Fruit fly (Drosophila melanogaster): ENCODE data around the gene CG42750.

CG42750 gene

dm6 chr2L:18121367-18122230 lies 154.0 kb downstream of the CG42750 start (continued):
- TF ChIP-seq mirr (GFP tag; optimal IDR thresholded peaks at IDR 0.05) (no peak), lab (GFP tag; optimal IDR thresholded peaks at IDR 0.05) (peak; percentile 68), GATAe (GFP tag; conservative IDR thresholded peaks at IDR 0.05) (no peak), HLH54F (GFP tag; optimal IDR thresholded peaks at IDR 0.05) (no peak), CG17612 (GFP tag; IDR thresholded peaks at IDR 0.05) (no peak), trem (tag; optimal IDR thresholded peaks at IDR 0.05) (peak; percentile 1), Hmx (GFP tag; optimal IDR thresholded peaks at IDR 0.05) (no peak), B-H2 (GFP tag; optimal IDR thresholded peaks at IDR 0.05) (no peak), ato (GFP tag; IDR thresholded peaks at IDR 0.05; ENCODE audit: partially characterized antibody) (no peak), CG4404 (GFP tag; IDR thresholded peaks at IDR 0.05) (no peak), HLH3B (GFP tag; IDR thresholded peaks at IDR 0.05) (peak; percentile 50; the same call in 1 of the 2 replicates), CG1603 (tag; optimal IDR thresholded peaks at IDR 0.05) (peak; percentile 56), row (GFP tag; IDR thresholded peaks at IDR 0.05) (peak; percentile 63), CG8359 (GFP tag; optimal IDR thresholded peaks at IDR 0.05; ENCODE audit: borderline replicate concordance) (no peak), CG34422 (GFP tag; IDR thresholded peaks at IDR 0.05) (no peak), CG1529 (GFP tag; optimal IDR thresholded peaks at IDR 0.05) (no peak), CG14667 (GFP tag; IDR thresholded peaks at IDR 0.05) (peak; percentile 48), CG7745 (tag; optimal IDR thresholded peaks at IDR 0.05) (no peak), CG1233 (GFP tag; optimal IDR thresholded peaks at IDR 0.05) (peak; percentile 22), CG11504 (tag; optimal IDR thresholded peaks at IDR 0.05) (peak; percentile 52), pzg (GFP tag; optimal IDR thresholded peaks at IDR 0.05) (no peak), CG9215 (GFP tag; IDR thresholded peaks at IDR 0.05) (peak; percentile 52), zen2 (GFP tag; IDR thresholded peaks at IDR 0.05; ENCODE audit: partially characterized antibody) (no peak), hth (optimal IDR thresholded peaks at IDR 0.05) (no peak), CG10462 (GFP tag; optimal IDR thresholded peaks at IDR 0.05) (no peak), Med (GFP tag) (peak; percentile 92), E2f1 (GFP tag; IDR thresholded peaks at IDR 0.05) (no peak), CG12391 (tag; optimal IDR thresholded peaks at IDR 0.05) (no peak), Sin3A (optimal IDR thresholded peaks at IDR 0.05) (no peak), CG6175 (GFP tag; IDR thresholded peaks at IDR 0.05) (no peak), CG8290 (GFP tag; optimal IDR thresholded peaks at IDR 0.05) (no peak), CG8290 (tag; optimal IDR thresholded peaks at IDR 0.05) (no peak), Hr39 (optimal IDR thresholded peaks at IDR 0.05) (no peak), CG3847 (GFP tag; IDR thresholded peaks at IDR 0.05) (0 out of 2 replicates have a peak, but pooled peaks have one; percentile 38), CG12236 (GFP tag; optimal IDR thresholded peaks at IDR 0.05) (no peak), Trl (optimal IDR thresholded peaks at IDR 0.05) (no peak), Trl (GFP tag; optimal IDR thresholded peaks at IDR 0.05) (peak; percentile 37), nmo (GFP tag; optimal IDR thresholded peaks at IDR 0.05) (peak; percentile 63), pan (optimal IDR thresholded peaks at IDR 0.05) (no peak), pan (GFP tag; optimal IDR thresholded peaks at IDR 0.05 in 1 of 2, IDR thresholded peaks at IDR 0.05 in 1 of 2) (peak in 1 of 2 experiments; percentile 68), sens-2 (GFP tag; IDR thresholded peaks at IDR 0.05) (peak; percentile 35; the same call in 1 of the 2 replicates), luna (GFP tag; optimal IDR thresholded peaks at IDR 0.05) (no peak), Hr51 (GFP tag; optimal IDR thresholded peaks at IDR 0.05) (peak in 1 of 2 experiments; percentile 42), Jarid2 (GFP tag; optimal IDR thresholded peaks at IDR 0.05) (no peak), Optix (GFP tag; IDR thresholded peaks at IDR 0.05) (no peak), CG1024 (GFP tag; IDR thresholded peaks at IDR 0.05) (no peak), CG16813 (GFP tag; IDR thresholded peaks at IDR 0.05; ENCODE audit: partially characterized antibody) (no peak), bsh (GFP tag; optimal IDR thresholded peaks at IDR 0.05) (peak; percentile 54 to 84), CG2199 (GFP tag; IDR thresholded peaks at IDR 0.05) (no peak), tin (GFP tag; optimal IDR thresholded peaks at IDR 0.05) (peak; percentile 32), yki (optimal IDR thresholded peaks at IDR 0.05) (no peak)

Data from whole organism, embryonic.